Worm (Caenorhabditis elegans) whole organism, L1 larva: ENCODE measurements around the gene cpt-1.

ENCODE experiments used
- fkh-10 ChIP-seq: sonication (generic microtip); optimal IDR thresholded peaks from 2 replicates; lab custom pipeline; 2017; ENCODE audit warnings: missing biosample characterization, missing genetic modification reagents, missing genetic modification characterization
- lin-13 ChIP-seq: fragments of 150-350 bp; optimal IDR thresholded peaks from 2 replicates; lab custom pipeline; 2014; ENCODE audit warnings: missing biosample characterization, missing genetic modification reagents, missing genetic modification characterization
- lin-35 ChIP-seq, 2 experiments: fragments of 150-350 bp; optimal IDR thresholded peaks; 2 replicates each; lab custom pipeline; 2014; ENCODE audit warnings: missing biosample characterization in 2 of 2, missing genetic modification characterization in 2 of 2, missing genetic modification reagents in 2 of 2
- lin-39 ChIP-seq: fragments of 150-350 bp; optimal IDR thresholded peaks from 2 replicates; lab custom pipeline; 2014; ENCODE audit warnings: missing biosample characterization, missing genetic modification reagents, missing genetic modification characterization

DNA sequence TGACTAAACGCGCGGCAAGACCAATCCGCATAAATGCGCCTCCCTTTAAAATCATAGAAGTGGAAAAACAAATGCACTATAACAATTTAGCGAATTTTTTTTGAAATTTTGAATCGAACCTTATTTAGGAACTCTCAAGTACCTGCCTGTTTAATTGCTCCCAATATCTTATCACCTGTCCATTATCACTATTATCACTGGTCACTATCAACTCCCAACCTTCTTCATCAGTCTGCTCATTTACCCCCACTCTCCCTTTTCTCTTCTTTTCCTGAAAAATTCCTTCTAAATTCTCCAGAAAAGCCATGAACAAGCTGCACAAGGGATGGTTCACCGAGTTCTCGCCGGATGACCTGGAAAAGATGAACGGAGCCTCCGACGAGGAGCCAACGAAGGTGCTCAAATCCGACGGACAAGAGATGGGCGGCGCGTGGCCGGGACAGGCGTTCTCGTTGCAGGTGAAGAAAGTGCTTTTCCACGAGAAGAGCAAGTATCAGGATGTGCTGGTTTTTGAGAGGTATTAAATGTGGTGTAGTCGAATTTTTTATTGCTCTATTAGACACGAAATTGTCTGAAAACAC is 10.4 kb upstream of the cpt-1 start, which contains the start of gene spds-1:
- no peak for TF ChIP-seq lin-13
- TF ChIP-seq lin-39: no peak
- no peak for TF ChIP-seq fkh-10 (GFP tag; lab: Kevin White, UChicago)
- TF ChIP-seq lin-35 (GFP tag; optimal IDR thresholded peaks at IDR 0.05; lab: Kevin White, UChicago): no peak
